Worm (Caenorhabditis elegans): ENCODE results near the gene C01G10.6.

- no peak for TF ChIP-seq fos-1 (tag; optimal IDR thresholded peaks at IDR 0.05)
- no peak for TF ChIP-seq mdl-1 (tag; optimal IDR thresholded peaks at IDR 0.05)
- TF ChIP-seq nhr-6 (tag; optimal IDR thresholded peaks at IDR 0.05) = no peak
Observed at ce11 chrV:15055873-15056272, 31.6 kb upstream of the C01G10.6 start, which contains the start of gene C25D7.16.

All from whole organism, L2 larva.